Fruit fly (Drosophila melanogaster) whole organism, embryonic: Measurements from ENCODE around the gene Acat2.

Source experiments
- Adf1 ChIP-seq: fragments of 200-800 bp; sonication (Bioruptor generic); IDR thresholded peaks from 2 replicates; pipeline ENCODE4 v1.3.6; 2022; ENCODE audit warnings: missing biosample characterization, missing genetic modification characterization
- Atf6 ChIP-seq: fragments of 200-800 bp; sonication (Bioruptor generic); IDR thresholded peaks from 2 replicates; pipeline ENCODE4 v1.3.6; 2022; ENCODE audit warnings: missing biosample characterization, missing genetic modification characterization
- Bteb2 ChIP-seq: fragments of 200-800 bp; sonication (Bioruptor generic); optimal IDR thresholded peaks from 2 replicates; lab custom pipeline; 2016; ENCODE audit warnings: missing biosample characterization, missing genetic modification characterization
- CG10979 ChIP-seq: fragments of 200-800 bp; sonication (Bioruptor generic); optimal IDR thresholded peaks from 2 replicates; lab custom pipeline; 2018; ENCODE audit warnings: missing biosample characterization, mild to moderate bottlenecking, missing genetic modification characterization, moderate library complexity
- CG13123 ChIP-seq: fragments of 200-800 bp; sonication (Bioruptor generic); optimal IDR thresholded peaks from 2 replicates; lab custom pipeline; 2016; ENCODE audit warnings: missing biosample characterization, missing genetic modification characterization
- CG13296 ChIP-seq: fragments of 200-800 bp; sonication (Bioruptor generic); optimal IDR thresholded peaks from 3 replicates; lab custom pipeline; 2018; ENCODE audit warnings: missing biosample characterization, mild to moderate bottlenecking, missing genetic modification characterization
- CG14710 ChIP-seq: fragments of 200-800 bp; sonication (Bioruptor generic); optimal IDR thresholded peaks from 3 replicates; lab custom pipeline; 2019; ENCODE audit warnings: missing biosample characterization, mild to moderate bottlenecking, missing genetic modification characterization, moderate library complexity
- CG14860 ChIP-seq: fragments of 200-800 bp; sonication (Bioruptor generic); IDR thresholded peaks from 3 replicates; pipeline ENCODE4 v1.3.6; 2022; ENCODE audit warnings: missing biosample characterization, missing genetic modification characterization; ENCODE audit not compliant: partially characterized antibody
- CG15269 ChIP-seq: fragments of 200-800 bp; sonication (Bioruptor generic); optimal IDR thresholded peaks from 2 replicates; lab custom pipeline; 2018; ENCODE audit warnings: missing biosample characterization, mild to moderate bottlenecking, missing genetic modification characterization, moderate library complexity
- CG1647 ChIP-seq: fragments of 200-800 bp; sonication (Bioruptor generic); optimal IDR thresholded peaks from 3 replicates; lab custom pipeline; 2016; ENCODE audit warnings: missing biosample characterization, missing genetic modification characterization
- CG16815 ChIP-seq: fragments of 200-800 bp; sonication (Bioruptor generic); optimal IDR thresholded peaks from 3 replicates; lab custom pipeline; 2017; ENCODE audit warnings: missing biosample characterization, mild to moderate bottlenecking, missing genetic modification characterization
- CG16863 ChIP-seq: fragments of 200-800 bp; sonication (Bioruptor generic); optimal IDR thresholded peaks from 3 replicates; lab custom pipeline; 2016; ENCODE audit warnings: missing biosample characterization, missing genetic modification characterization
- CG17186 ChIP-seq: fragments of 200-800 bp; sonication (Bioruptor generic); optimal IDR thresholded peaks from 3 replicates; lab custom pipeline; 2017; ENCODE audit warnings: missing biosample characterization, missing genetic modification reagents, missing genetic modification characterization
- CG17829 ChIP-seq: fragments of 200-800 bp; optimal IDR thresholded peaks from 2 replicates; lab custom pipeline; 2019; ENCODE audit warnings: missing biosample characterization, mild to moderate bottlenecking, missing genetic modification characterization, moderate library complexity
- CG18599 ChIP-seq: fragments of 200-800 bp; sonication (Bioruptor generic); optimal IDR thresholded peaks from 3 replicates; lab custom pipeline; 2017; ENCODE audit warnings: missing biosample characterization, missing genetic modification characterization, mild to moderate bottlenecking, moderate library complexity, missing genetic modification reagents
- CG2129 ChIP-seq: fragments of 200-800 bp; sonication (Bioruptor generic); IDR thresholded peaks from 2 replicates; pipeline ENCODE4 v1.3.6; 2022; ENCODE audit warnings: missing biosample characterization, missing genetic modification characterization; ENCODE audit not compliant: partially characterized antibody
- CG2199 ChIP-seq: fragments of 200-800 bp; sonication (Bioruptor generic); IDR thresholded peaks from 3 replicates; pipeline ENCODE4 v1.3.6; 2022; ENCODE audit warnings: missing biosample characterization, missing genetic modification characterization
- CG31365 ChIP-seq: fragments of 200-800 bp; sonication (Bioruptor generic); optimal IDR thresholded peaks from 2 replicates; lab custom pipeline; 2018; ENCODE audit warnings: missing biosample characterization, mild to moderate bottlenecking, missing genetic modification characterization
- CG7556 ChIP-seq: fragments of 200-800 bp; sonication (Bioruptor generic); optimal IDR thresholded peaks from 2 replicates; lab custom pipeline; 2017; ENCODE audit warnings: missing biosample characterization, mild to moderate bottlenecking, missing genetic modification characterization
- CG7786 ChIP-seq: fragments of 200-800 bp; sonication (Bioruptor generic); optimal IDR thresholded peaks from 2 replicates; lab custom pipeline; 2016; ENCODE audit warnings: missing biosample characterization, missing genetic modification characterization
- CG9215 ChIP-seq: fragments of 200-800 bp; sonication (Bioruptor generic); IDR thresholded peaks from 2 replicates; pipeline ENCODE4 v1.3.6; 2022; ENCODE audit warnings: missing biosample characterization, missing genetic modification characterization
- CG9817 ChIP-seq: fragments of 200-800 bp; sonication (Bioruptor generic); optimal IDR thresholded peaks from 2 replicates; lab custom pipeline; 2018; ENCODE audit warnings: missing biosample characterization, mild to moderate bottlenecking, missing genetic modification characterization, moderate library complexity
- Dp ChIP-seq: fragments of 200-800 bp; sonication (Bioruptor generic); optimal IDR thresholded peaks from 2 replicates; lab custom pipeline; 2018; ENCODE audit warnings: missing biosample characterization, mild to moderate bottlenecking, missing genetic modification characterization, moderate library complexity
- Eip74EF ChIP-seq, 2 experiments: fragments of 200-800 bp in 1 of 2; fragments of >200 bp in 1 of 2; sonication (Bioruptor generic) in 1 of 2; optimal IDR thresholded peaks; 2 replicates each; lab custom pipeline; 2017 to 2019; ENCODE audit warnings: missing biosample characterization in 2 of 2, missing genetic modification characterization in 2 of 2, mild to moderate bottlenecking in 1 of 2, moderate library complexity in 1 of 2
- Fer1 ChIP-seq: fragments of 200-800 bp; sonication (Bioruptor generic); optimal IDR thresholded peaks from 2 replicates; lab custom pipeline; 2017; ENCODE audit warnings: missing biosample characterization, mild to moderate bottlenecking, missing genetic modification characterization
- MBD-R2 ChIP-seq: fragments of 200-800 bp; sonication (Bioruptor generic); IDR thresholded peaks from 2 replicates; pipeline ENCODE4 v1.3.6; 2022; ENCODE audit warnings: missing biosample characterization, missing genetic modification characterization
- Nf-YB ChIP-seq: fragments of 200-800 bp; sonication (Bioruptor generic); optimal IDR thresholded peaks from 3 replicates; lab custom pipeline; 2019; ENCODE audit warnings: missing biosample characterization, mild to moderate bottlenecking, missing genetic modification characterization, moderate library complexity
- Oaz ChIP-seq: fragments of 200-800 bp; sonication (Bioruptor generic); IDR thresholded peaks from 2 replicates; pipeline ENCODE4 v1.3.6; 2022; ENCODE audit warnings: missing biosample characterization, missing genetic modification characterization
- PHDP ChIP-seq: fragments of 200-800 bp; sonication (Bioruptor generic); optimal IDR thresholded peaks from 3 replicates; lab custom pipeline; 2018; ENCODE audit warnings: missing biosample characterization, mild to moderate bottlenecking, missing genetic modification characterization, moderate library complexity
- Sox100B ChIP-seq: fragments of 200-800 bp; sonication (Bioruptor generic); optimal IDR thresholded peaks from 3 replicates; lab custom pipeline; 2018; ENCODE audit warnings: missing biosample characterization, mild to moderate bottlenecking, missing genetic modification characterization
- Sox102F ChIP-seq: fragments of 200-800 bp; sonication (Bioruptor generic); optimal IDR thresholded peaks from 2 replicates; lab custom pipeline; 2018; ENCODE audit warnings: missing biosample characterization, mild to moderate bottlenecking, missing genetic modification characterization, moderate library complexity
- bcd ChIP-seq: fragments of 200-800 bp; sonication (Bioruptor generic); optimal IDR thresholded peaks from 2 replicates; lab custom pipeline; 2017; ENCODE audit warnings: missing biosample characterization, mild to moderate bottlenecking, missing genetic modification characterization
- dimm ChIP-seq: fragments of 200-800 bp; sonication (Bioruptor generic); IDR thresholded peaks from 2 replicates; pipeline ENCODE4 v1.3.6; 2022; ENCODE audit warnings: missing biosample characterization, missing genetic modification characterization
- gce ChIP-seq: fragments of 200-800 bp; sonication (Bioruptor generic); IDR thresholded peaks from 3 replicates; pipeline ENCODE4 v1.3.6; 2022; ENCODE audit warnings: missing biosample characterization, missing genetic modification characterization
- jumu ChIP-seq: fragments of 200-800 bp; sonication (Bioruptor generic); optimal IDR thresholded peaks from 3 replicates; lab custom pipeline; 2016; ENCODE audit warnings: missing biosample characterization, missing genetic modification characterization
- klu ChIP-seq: fragments of 200-800 bp; sonication (Bioruptor generic); IDR thresholded peaks from 2 replicates; pipeline ENCODE4 v1.3.6; 2022; ENCODE audit warnings: missing biosample characterization, missing genetic modification characterization
- kni ChIP-seq: fragments of 200-800 bp; sonication (Bioruptor generic); optimal IDR thresholded peaks from 3 replicates; lab custom pipeline; 2017; ENCODE audit warnings: mild to moderate bottlenecking, missing biosample characterization, missing genetic modification reagents, missing genetic modification characterization
- lbe ChIP-seq: fragments of 200-800 bp; sonication (Bioruptor generic); optimal IDR thresholded peaks from 2 replicates; lab custom pipeline; 2016; ENCODE audit warnings: missing biosample characterization, mild to moderate bottlenecking, missing genetic modification characterization
- pum ChIP-seq: fragments of 200-800 bp; sonication (Bioruptor generic); optimal IDR thresholded peaks from 2 replicates; lab custom pipeline; 2016; ENCODE audit warnings: missing biosample characterization, missing genetic modification characterization
- sens ChIP-seq: fragments of 200-800 bp; sonication (Bioruptor generic); peaks from one replicate; lab custom pipeline; 2016; ENCODE audit warnings: missing biosample characterization, missing genetic modification characterization
- sens-2 ChIP-seq: fragments of 200-800 bp; sonication (Bioruptor generic); IDR thresholded peaks from 2 replicates; pipeline ENCODE4 v1.3.6; 2022; ENCODE audit warnings: missing biosample characterization, missing genetic modification characterization
- slp2 ChIP-seq: fragments of 200-800 bp; sonication (Bioruptor generic); optimal IDR thresholded peaks from 2 replicates; lab custom pipeline; 2016; ENCODE audit warnings: missing biosample characterization, missing genetic modification characterization
- so ChIP-seq: fragments of 200-800 bp; sonication (Bioruptor generic); IDR thresholded peaks from 3 replicates; pipeline ENCODE4 v1.3.6; 2022; ENCODE audit warnings: missing biosample characterization, missing genetic modification characterization
- sqz ChIP-seq: fragments of 200-800 bp; sonication (Bioruptor generic); optimal IDR thresholded peaks from 3 replicates; lab custom pipeline; 2018; ENCODE audit warnings: missing biosample characterization, mild to moderate bottlenecking, missing genetic modification characterization
- sug ChIP-seq: fragments of 200-800 bp; optimal IDR thresholded peaks from 2 replicates; lab custom pipeline; 2019; ENCODE audit warnings: missing biosample characterization, mild to moderate bottlenecking, missing genetic modification characterization, moderate library complexity
- tgo ChIP-seq: fragments of 200-800 bp; sonication (Bioruptor generic); IDR thresholded peaks from 3 replicates; pipeline ENCODE4 v1.3.6; 2022; ENCODE audit warnings: missing biosample characterization, missing genetic modification characterization
- tio ChIP-seq: fragments of 200-800 bp; sonication (Bioruptor generic); optimal IDR thresholded peaks from 2 replicates; lab custom pipeline; 2017; ENCODE audit warnings: missing biosample characterization, missing genetic modification characterization, inconsistent platforms
- toy ChIP-seq: fragments of 200-800 bp; sonication (Bioruptor generic); IDR thresholded peaks from 2 replicates; pipeline ENCODE4 v1.3.6; 2022; ENCODE audit warnings: missing biosample characterization, missing genetic modification characterization
- trem ChIP-seq: fragments of 200-800 bp; optimal IDR thresholded peaks from 3 replicates; lab custom pipeline; 2019; ENCODE audit warnings: missing biosample characterization, mild to moderate bottlenecking, missing genetic modification characterization, moderate library complexity
- zfh2 ChIP-seq: fragments of 200-800 bp; sonication (Bioruptor generic); optimal IDR thresholded peaks from 2 replicates; lab custom pipeline; 2016; ENCODE audit warnings: missing biosample characterization, missing genetic modification characterization

The Acat2 gene

DNA sequence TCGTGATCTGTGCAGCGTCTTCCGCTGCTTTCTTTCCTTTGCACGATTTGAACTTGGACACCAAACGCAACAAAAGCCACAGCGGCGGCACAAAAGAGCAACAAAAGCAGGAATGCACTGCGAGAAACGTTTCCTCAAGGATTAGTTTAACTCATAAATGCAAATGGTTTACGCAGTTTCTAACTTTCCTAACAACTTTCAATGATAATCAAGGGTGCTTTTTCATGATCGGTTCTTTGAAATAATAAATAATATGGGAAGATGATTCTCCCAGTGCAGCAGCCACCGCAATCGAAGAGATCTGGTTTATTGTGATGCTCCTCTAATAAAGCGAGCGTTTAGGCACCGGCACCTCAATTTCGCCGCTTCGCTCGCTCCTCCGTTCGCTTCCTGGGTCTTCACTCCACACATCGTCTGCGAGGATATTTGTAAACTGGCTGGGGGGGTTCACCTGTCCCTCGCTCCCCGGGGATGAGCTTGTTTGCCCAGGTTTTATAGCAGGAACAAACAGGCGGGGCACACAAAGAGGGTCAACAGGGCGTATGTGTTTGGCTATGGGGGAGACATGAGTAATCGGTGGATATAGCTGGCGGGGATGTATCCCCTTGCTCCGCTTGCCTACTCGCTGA, 16.5 kb downstream of the Acat2 start (continued):
- TF ChIP-seq jumu (GFP tag; lab: Kevin White, UChicago) (peak; percentile 68), CG1647 (GFP tag; lab: Kevin White, UChicago) (no peak), CG17186 (GFP tag; lab: Kevin White, UChicago) (peak; percentile 39), CG15269 (tag; lab: Kevin White, UChicago) (peak; percentile 73), Oaz (GFP tag; lab: Robert Waterston, UW) (peak; percentile 36; the same call in 1 of the 2 replicates), Bteb2 (GFP tag; lab: Kevin White, UChicago) (peak; percentile 28), lbe (GFP tag; lab: Kevin White, UChicago) (peak; percentile 97), tgo (GFP tag; lab: Robert Waterston, UW) (peak; percentile 79), CG9817 (tag; lab: Kevin White, UChicago) (peak; percentile 32), Adf1 (GFP tag; lab: Robert Waterston, UW) (no peak), CG2199 (GFP tag; lab: Robert Waterston, UW) (no peak; the same call in 2 of the 3 replicates), CG2129 (GFP tag; lab: Robert Waterston, UW) (no peak), sqz (GFP tag; lab: Kevin White, UChicago) (peak; percentile 55), gce (GFP tag; lab: Robert Waterston, UW) (peak; percentile 86), bcd (GFP tag; lab: Kevin White, UChicago) (peak; percentile 67), dimm (peak; percentile 74), CG14710 (peak; percentile 73), Dp (GFP tag; lab: Kevin White, UChicago) (no peak), CG7786 (GFP tag; lab: Kevin White, UChicago) (peak; percentile 52), sug (tag; lab: Kevin White, UChicago) (no peak), toy (GFP tag; lab: Robert Waterston, UW) (no peak), Atf6 (GFP tag; lab: Robert Waterston, UW) (peak; percentile 47; the same call in 1 of the 2 replicates), sens (GFP tag; lab: Kevin White, UChicago) (peak; percentile 98), Sox100B (GFP tag; lab: Kevin White, UChicago) (peak; percentile 75), CG13296 (GFP tag; lab: Kevin White, UChicago) (peak; percentile 26), CG10979 (tag; lab: Kevin White, UChicago) (peak; percentile 86), Eip74EF (GFP tag; optimal IDR thresholded peaks at IDR 0.05; lab: Kevin White, UChicago) (peak in 1 of 2 experiments; percentile 46), Sox102F (GFP tag; lab: Kevin White, UChicago) (peak; percentile 93), so (GFP tag; lab: Robert Waterston, UW) (peak; percentile 87), tio (GFP tag; lab: Kevin White, UChicago) (peak; percentile 40), MBD-R2 (GFP tag; lab: Robert Waterston, UW) (no peak), CG14860 (GFP tag; lab: Robert Waterston, UW) (no peak), kni (GFP tag; lab: Kevin White, UChicago) (no peak), CG16863 (GFP tag; lab: Kevin White, UChicago) (peak; percentile 75), PHDP (tag; lab: Kevin White, UChicago) (peak; percentile 72), CG18599 (GFP tag; lab: Kevin White, UChicago) (peak; percentile 69), CG16815 (peak; percentile 32), CG31365 (tag; lab: Kevin White, UChicago) (peak; percentile 39), klu (GFP tag; lab: Robert Waterston, UW) (no peak), trem (tag; lab: Kevin White, UChicago) (peak; percentile 73), Fer1 (peak; percentile 63), zfh2 (GFP tag; lab: Kevin White, UChicago) (peak; percentile 1), CG13123 (peak; percentile 25), sens-2 (GFP tag; lab: Robert Waterston, UW) (peak; percentile 80), Nf-YB (peak; percentile 38), CG9215 (GFP tag; lab: Robert Waterston, UW) (0 out of 2 replicates have a peak, but pooled peaks have one; percentile 15), slp2 (GFP tag; lab: Kevin White, UChicago) (peak; percentile 67), CG7556 (GFP tag; lab: Kevin White, UChicago) (peak; percentile 66), pum (GFP tag; lab: Kevin White, UChicago) (peak; percentile 69), CG17829 (tag; lab: Kevin White, UChicago) (peak; percentile 84)
